Worm (Caenorhabditis elegans): ENCODE results near the gene twk-35.

ce11 chrV:20870633-20871032 lies 7.9 kb downstream of the twk-35 start:
- no peak for TF ChIP-seq nhr-77 (tag; optimal IDR thresholded peaks at IDR 0.05)
- no peak for TF ChIP-seq zag-1 (tag; optimal IDR thresholded peaks at IDR 0.05)
- no peak for TF ChIP-seq unc-62 (GFP tag; optimal IDR thresholded peaks at IDR 0.05)

All from whole organism, L3 larva.